Worm (Caenorhabditis elegans): Measurements from ENCODE around the gene C35D10.3.

- TF ChIP-seq hlh-30 (tag; optimal IDR thresholded peaks at IDR 0.05; ENCODE audit: insufficient read depth): no peak
- no peak for TF ChIP-seq F49E8.2 (tag; optimal IDR thresholded peaks at IDR 0.05; ENCODE audit: borderline replicate concordance)
- no peak for TF ChIP-seq aha-1 (tag)
- no peak for TF ChIP-seq skn-1 (tag; optimal IDR thresholded peaks at IDR 0.05)
- no peak for TF ChIP-seq fkh-10 (GFP tag; optimal IDR thresholded peaks at IDR 0.05)
- no peak for TF ChIP-seq unc-130 (GFP tag; optimal IDR thresholded peaks at IDR 0.05)
- TF ChIP-seq T26A8.4 (GFP tag; IDR thresholded peaks at IDR 0.05): no peak
- TF ChIP-seq nhr-11 (tag; optimal IDR thresholded peaks at IDR 0.05): no peak
Observed at ce11 chrIII:4837429-4837828, 31.3 kb upstream of the C35D10.3 start, which contains the start of the genes acbp-7 and F26A1.19.
